Worm (Caenorhabditis elegans) whole organism, young adult: Measurements from ENCODE around the gene H12D21.9.

Experiments used
- D2030.7 ChIP-seq: fragments of 200-800 bp; sonication (Bioruptor generic); IDR thresholded peaks from 2 replicates; pipeline ENCODE4 v1.3.6; 2022; ENCODE audit warnings: missing genetic modification reagents, missing genetic modification characterization, missing compliant biosample characterization
- cebp-1 ChIP-seq, 2 experiments: fragments of 200-800 bp in 1 of 2; sonication (Bioruptor generic) in 1 of 2; sonication (generic microtip) in 1 of 2; IDR thresholded peaks in 1 of 2; optimal IDR thresholded peaks in 1 of 2; 2 replicates each; pipeline versions ENCODE4 v1.3.6 to Lab custom; 2017 to 2022; ENCODE audit warnings: missing compliant biosample characterization in 2 of 2, missing genetic modification characterization in 2 of 2, mild to moderate bottlenecking in 1 of 2, missing genetic modification reagents in 1 of 2, moderate library complexity in 1 of 2
- fkh-3 ChIP-seq: sonication (generic microtip); optimal IDR thresholded peaks from 2 replicates; lab custom pipeline; 2016; ENCODE audit warnings: mild to moderate bottlenecking, missing genetic modification characterization, missing compliant biosample characterization
- gei-17 ChIP-seq: fragments of 200-800 bp; sonication (Bioruptor generic); optimal IDR thresholded peaks from 2 replicates; lab custom pipeline; 2018; ENCODE audit warnings: mild to moderate bottlenecking, missing genetic modification characterization, missing compliant biosample characterization
- let-526 ChIP-seq: fragments of 200-800 bp; sonication (Bioruptor generic); IDR thresholded peaks from 2 replicates; pipeline ENCODE4 v1.3.6; 2022; ENCODE audit warnings: missing genetic modification reagents, missing genetic modification characterization, missing compliant biosample characterization
- lin-35 ChIP-seq, 3 experiments: fragments of 150-350 bp in 2 of 3; sonication (generic microtip) in 1 of 3; optimal IDR thresholded peaks; 2 replicates each; lab custom pipeline; 2014 to 2018; ENCODE audit warnings: missing biosample characterization in 3 of 3, missing genetic modification characterization in 3 of 3, missing genetic modification reagents in 3 of 3
- madf-6 ChIP-seq: fragments of 200-800 bp; sonication (Bioruptor generic); IDR thresholded peaks from 2 replicates; pipeline ENCODE4 v1.3.6; 2022; ENCODE audit warnings: missing genetic modification reagents, missing genetic modification characterization, missing compliant biosample characterization
- mcd-1 ChIP-seq: fragments of 200-800 bp; sonication (Bioruptor generic); IDR thresholded peaks from 2 replicates; pipeline ENCODE4 v1.3.6; 2022; ENCODE audit warnings: missing genetic modification reagents, missing genetic modification characterization, missing compliant biosample characterization
- nhr-179 ChIP-seq: sonication (generic microtip); optimal IDR thresholded peaks from 2 replicates; lab custom pipeline; 2016; ENCODE audit warnings: mild to moderate bottlenecking, missing genetic modification characterization, missing compliant biosample characterization
- ztf-3 ChIP-seq: fragments of 200-800 bp; sonication (Bioruptor generic); optimal IDR thresholded peaks from 2 replicates; lab custom pipeline; 2018; ENCODE audit warnings: mild to moderate bottlenecking, missing genetic modification characterization, missing compliant biosample characterization

- TF ChIP-seq nhr-179 = no peak
- TF ChIP-seq madf-6 = no peak
- TF ChIP-seq fkh-3 = no peak
- no peak for TF ChIP-seq mcd-1
- no peak for TF ChIP-seq cebp-1 (GFP tag; IDR thresholded peaks at IDR 0.05; lab: Robert Waterston, UW)
- no peak for TF ChIP-seq cebp-1 (tag; optimal IDR thresholded peaks at IDR 0.05; lab: Kevin White, UChicago)
- TF ChIP-seq gei-17 (GFP tag; lab: Kevin White, UChicago) = no peak
- no peak for TF ChIP-seq ztf-3 (GFP tag; lab: Kevin White, UChicago)
- TF ChIP-seq D2030.7 = no peak
- no peak for TF ChIP-seq let-526 (GFP tag; lab: Robert Waterston, UW)
- TF ChIP-seq lin-35 (GFP tag; optimal IDR thresholded peaks at IDR 0.05; lab: Kevin White, UChicago) = no peak
Measured at ce11 chrV:14895557-14895956, 13.7 kb downstream of the H12D21.9 start, which contains the start of gene mpst-3.
